Fruit fly (Drosophila melanogaster) whole organism, embryonic: ENCODE measurements around the gene CG12659.

Experiments used
- Abd-B ChIP-seq: fragments of 200-800 bp; sonication (Bioruptor generic); optimal IDR thresholded peaks from 2 replicates; lab custom pipeline; 2018; ENCODE audit warnings: missing biosample characterization, mild to moderate bottlenecking, missing genetic modification characterization, moderate library complexity
- CG10543 ChIP-seq: fragments of 200-800 bp; sonication (Bioruptor generic); optimal IDR thresholded peaks from 3 replicates; lab custom pipeline; 2017; ENCODE audit warnings: missing biosample characterization, mild to moderate bottlenecking, missing genetic modification characterization, moderate library complexity
- CG10654 ChIP-seq: fragments of 200-800 bp; sonication (Bioruptor generic); optimal IDR thresholded peaks from 2 replicates; lab custom pipeline; 2016; ENCODE audit warnings: missing biosample characterization, missing genetic modification characterization
- CG11456 ChIP-seq: fragments of 200-800 bp; sonication (Bioruptor generic); IDR thresholded peaks from 3 replicates; pipeline ENCODE4 v1.3.6; 2022; ENCODE audit warnings: missing biosample characterization, missing genetic modification characterization
- CG12769 ChIP-seq: fragments of 200-800 bp; sonication (Bioruptor generic); optimal IDR thresholded peaks from 2 replicates; lab custom pipeline; 2019; ENCODE audit warnings: missing biosample characterization, mild to moderate bottlenecking, missing genetic modification characterization, moderate library complexity
- CG12942 ChIP-seq: fragments of 200-800 bp; sonication (Bioruptor generic); optimal IDR thresholded peaks from 3 replicates; lab custom pipeline; 2016; ENCODE audit warnings: missing biosample characterization, missing genetic modification characterization
- CG15479 ChIP-seq: fragments of 200-800 bp; sonication (Bioruptor generic); optimal IDR thresholded peaks from 3 replicates; lab custom pipeline; 2019; ENCODE audit warnings: missing biosample characterization, mild to moderate bottlenecking, missing genetic modification characterization, moderate library complexity
- CG15601 ChIP-seq: fragments of 200-800 bp; sonication (Bioruptor generic); optimal IDR thresholded peaks from 3 replicates; lab custom pipeline; 2019; ENCODE audit warnings: missing biosample characterization, mild to moderate bottlenecking, missing genetic modification characterization, moderate library complexity
- CG18619 ChIP-seq: fragments of 200-800 bp; sonication (Bioruptor generic); optimal IDR thresholded peaks from 3 replicates; lab custom pipeline; 2017; ENCODE audit warnings: missing biosample characterization, mild to moderate bottlenecking, missing genetic modification characterization
- CG2678 ChIP-seq: fragments of 200-800 bp; sonication (Bioruptor generic); optimal IDR thresholded peaks from 3 replicates; lab custom pipeline; 2019; ENCODE audit warnings: missing biosample characterization, mild to moderate bottlenecking, missing genetic modification characterization, moderate library complexity
- CG30431 ChIP-seq: fragments of 200-800 bp; sonication (Bioruptor generic); optimal IDR thresholded peaks from 2 replicates; lab custom pipeline; 2017; ENCODE audit warnings: missing biosample characterization, missing genetic modification characterization
- CG3407 ChIP-seq: fragments of 200-800 bp; sonication (Bioruptor generic); optimal IDR thresholded peaks from 2 replicates; lab custom pipeline; 2018; ENCODE audit warnings: missing biosample characterization, mild to moderate bottlenecking, missing genetic modification characterization
- CG34376 ChIP-seq: fragments of 200-800 bp; sonication (Bioruptor generic); optimal IDR thresholded peaks from 2 replicates; lab custom pipeline; 2018; ENCODE audit warnings: missing biosample characterization, mild to moderate bottlenecking, missing genetic modification characterization
- CG9817 ChIP-seq: fragments of 200-800 bp; sonication (Bioruptor generic); optimal IDR thresholded peaks from 2 replicates; lab custom pipeline; 2018; ENCODE audit warnings: missing biosample characterization, mild to moderate bottlenecking, missing genetic modification characterization, moderate library complexity
- Camta ChIP-seq: fragments of 200-800 bp; sonication (Bioruptor generic); optimal IDR thresholded peaks from 2 replicates; lab custom pipeline; 2016; ENCODE audit warnings: missing biosample characterization, missing genetic modification characterization
- D19B ChIP-seq: fragments of 200-800 bp; sonication (Bioruptor generic); optimal IDR thresholded peaks from 2 replicates; lab custom pipeline; 2017; ENCODE audit warnings: missing biosample characterization, mild to moderate bottlenecking, missing genetic modification characterization
- Dip3 ChIP-seq: fragments of 200-800 bp; sonication (Bioruptor generic); optimal IDR thresholded peaks from 3 replicates; lab custom pipeline; 2016; ENCODE audit warnings: missing biosample characterization, missing genetic modification characterization
- Ets97D ChIP-seq: fragments of 200-800 bp; sonication (Bioruptor generic); optimal IDR thresholded peaks from 3 replicates; lab custom pipeline; 2016; ENCODE audit warnings: missing biosample characterization, missing genetic modification characterization
- Fer1 ChIP-seq: fragments of 200-800 bp; sonication (Bioruptor generic); optimal IDR thresholded peaks from 2 replicates; lab custom pipeline; 2017; ENCODE audit warnings: missing biosample characterization, mild to moderate bottlenecking, missing genetic modification characterization
- Jarid2 ChIP-seq: fragments of 200-800 bp; sonication (Bioruptor generic); optimal IDR thresholded peaks from 3 replicates; lab custom pipeline; 2017; ENCODE audit warnings: mild to moderate bottlenecking, missing biosample characterization, missing genetic modification reagents, missing genetic modification characterization
- Mrtf ChIP-seq: fragments of 200-800 bp; sonication (Bioruptor generic); IDR thresholded peaks from 3 replicates; pipeline ENCODE4 v1.3.6; 2022; ENCODE audit warnings: missing biosample characterization, missing genetic modification characterization
- Myb ChIP-seq: fragments of 200-800 bp; sonication (Bioruptor generic); optimal IDR thresholded peaks from 2 replicates; lab custom pipeline; 2016; ENCODE audit warnings: missing biosample characterization, missing genetic modification characterization
- Neu2 ChIP-seq: fragments of 200-800 bp; sonication (Bioruptor generic); optimal IDR thresholded peaks from 3 replicates; lab custom pipeline; 2016; ENCODE audit warnings: missing biosample characterization, missing genetic modification characterization, borderline replicate concordance
- Opbp ChIP-seq: fragments of 200-800 bp; sonication (Bioruptor generic); IDR thresholded peaks from 3 replicates; pipeline ENCODE4 v1.3.6; 2022; ENCODE audit warnings: missing biosample characterization, missing genetic modification characterization; ENCODE audit not compliant: partially characterized antibody
- Ptx1 ChIP-seq: fragments of 200-800 bp; sonication (Bioruptor generic); IDR thresholded peaks from 2 replicates; pipeline ENCODE4 v1.3.6; 2022; ENCODE audit warnings: missing biosample characterization, missing genetic modification characterization
- Sox102F ChIP-seq: fragments of 200-800 bp; sonication (Bioruptor generic); optimal IDR thresholded peaks from 2 replicates; lab custom pipeline; 2018; ENCODE audit warnings: missing biosample characterization, mild to moderate bottlenecking, missing genetic modification characterization, moderate library complexity
- Sry-δ ChIP-seq: fragments of 200-800 bp; sonication (Bioruptor generic); optimal IDR thresholded peaks from 2 replicates; lab custom pipeline; 2016; ENCODE audit warnings: missing biosample characterization, missing genetic modification characterization
- Tbp ChIP-seq: fragments of >200 bp; optimal IDR thresholded peaks from 2 replicates; lab custom pipeline; 2018; ENCODE audit warnings: missing biosample characterization, missing genetic modification characterization
- Vsx1 ChIP-seq: fragments of 200-800 bp; sonication (Bioruptor generic); optimal IDR thresholded peaks from 2 replicates; lab custom pipeline; 2017; ENCODE audit warnings: missing biosample characterization, mild to moderate bottlenecking, missing genetic modification characterization, missing genetic modification reagents
- al ChIP-seq: fragments of 200-800 bp; sonication (Bioruptor generic); IDR thresholded peaks from 2 replicates; pipeline ENCODE4 v1.3.6; 2022; ENCODE audit warnings: missing biosample characterization, missing genetic modification characterization
- bsh ChIP-seq, 2 experiments: fragments of 200-800 bp; sonication (Bioruptor generic); optimal IDR thresholded peaks; 2 replicates each; lab custom pipeline; 2017 to 2018; ENCODE audit warnings: mild to moderate bottlenecking in 2 of 2, missing biosample characterization in 2 of 2, missing genetic modification characterization in 2 of 2, moderate library complexity in 1 of 2
- cato ChIP-seq: fragments of 200-800 bp; sonication (Bioruptor generic); optimal IDR thresholded peaks from 2 replicates; lab custom pipeline; 2016; ENCODE audit warnings: missing biosample characterization, missing genetic modification characterization, borderline replicate concordance
- corto ChIP-seq: fragments of 200-800 bp; sonication (Bioruptor generic); optimal IDR thresholded peaks from 2 replicates; lab custom pipeline; 2016; ENCODE audit warnings: missing biosample characterization, mild to moderate bottlenecking, missing genetic modification characterization, moderate library complexity
- crc ChIP-seq: fragments of 200-800 bp; sonication (Bioruptor generic); optimal IDR thresholded peaks from 2 replicates; lab custom pipeline; 2016; ENCODE audit warnings: missing biosample characterization, missing genetic modification characterization
- gce ChIP-seq: fragments of 200-800 bp; sonication (Bioruptor generic); IDR thresholded peaks from 3 replicates; pipeline ENCODE4 v1.3.6; 2022; ENCODE audit warnings: missing biosample characterization, missing genetic modification characterization
- gt ChIP-seq: fragments of 200-800 bp; sonication (Bioruptor generic); IDR thresholded peaks from 2 replicates; pipeline ENCODE4 v1.3.6; 2022; ENCODE audit warnings: missing biosample characterization, missing genetic modification characterization
- hb ChIP-seq: fragments of 200-800 bp; sonication (Bioruptor generic); IDR thresholded peaks from 3 replicates; pipeline ENCODE4 v1.3.6; 2022; ENCODE audit warnings: missing biosample characterization, missing genetic modification characterization; ENCODE audit not compliant: partially characterized antibody
- jing ChIP-seq: fragments of 200-800 bp; sonication (Bioruptor generic); optimal IDR thresholded peaks from 2 replicates; lab custom pipeline; 2018; ENCODE audit warnings: missing biosample characterization, mild to moderate bottlenecking, missing genetic modification characterization
- lov ChIP-seq, 2 experiments: fragments of 200-800 bp in 1 of 2; fragments of >200 bp in 1 of 2; sonication (Bioruptor generic) in 1 of 2; IDR thresholded peaks in 1 of 2; optimal IDR thresholded peaks in 1 of 2; 2 replicates in 1 of 2; 3 replicates in 1 of 2; pipeline versions ENCODE4 v1.3.6 to Lab custom; 2017 to 2022; ENCODE audit warnings: missing biosample characterization in 1 of 2, missing genetic modification characterization in 1 of 2
- nau ChIP-seq: fragments of 200-800 bp; sonication (Bioruptor generic); optimal IDR thresholded peaks from 3 replicates; lab custom pipeline; 2017; ENCODE audit warnings: missing biosample characterization, mild to moderate bottlenecking, missing genetic modification characterization, missing genetic modification reagents
- peb ChIP-seq: fragments of 200-800 bp; sonication (Bioruptor generic); IDR thresholded peaks from 2 replicates; pipeline ENCODE4 v1.3.6; 2022; ENCODE audit warnings: missing biosample characterization, missing genetic modification characterization
- pita ChIP-seq: fragments of 200-800 bp; sonication (Bioruptor generic); optimal IDR thresholded peaks from 2 replicates; lab custom pipeline; 2017; ENCODE audit warnings: missing biosample characterization, mild to moderate bottlenecking, missing genetic modification characterization
- psq ChIP-seq: fragments of 200-800 bp; sonication (Bioruptor generic); optimal IDR thresholded peaks from 2 replicates; lab custom pipeline; 2017; ENCODE audit warnings: missing biosample characterization, missing genetic modification characterization
- sens-2 ChIP-seq: fragments of 200-800 bp; sonication (Bioruptor generic); IDR thresholded peaks from 2 replicates; pipeline ENCODE4 v1.3.6; 2022; ENCODE audit warnings: missing biosample characterization, missing genetic modification characterization
- seq ChIP-seq: fragments of 200-800 bp; sonication (Bioruptor generic); IDR thresholded peaks from 2 replicates; pipeline ENCODE4 v1.3.6; 2022; ENCODE audit warnings: missing biosample characterization, missing genetic modification characterization
- so ChIP-seq: fragments of 200-800 bp; sonication (Bioruptor generic); IDR thresholded peaks from 3 replicates; pipeline ENCODE4 v1.3.6; 2022; ENCODE audit warnings: missing biosample characterization, missing genetic modification characterization
- ssp ChIP-seq: fragments of 200-800 bp; sonication (Bioruptor generic); IDR thresholded peaks from 2 replicates; pipeline ENCODE4 v1.3.6; 2022; ENCODE audit warnings: missing biosample characterization, missing genetic modification characterization
- usp ChIP-seq: fragments of >200 bp; optimal IDR thresholded peaks from 2 replicates; lab custom pipeline; 2017; ENCODE audit warnings: missing biosample characterization, missing genetic modification characterization

CG12659 gene

DNA sequence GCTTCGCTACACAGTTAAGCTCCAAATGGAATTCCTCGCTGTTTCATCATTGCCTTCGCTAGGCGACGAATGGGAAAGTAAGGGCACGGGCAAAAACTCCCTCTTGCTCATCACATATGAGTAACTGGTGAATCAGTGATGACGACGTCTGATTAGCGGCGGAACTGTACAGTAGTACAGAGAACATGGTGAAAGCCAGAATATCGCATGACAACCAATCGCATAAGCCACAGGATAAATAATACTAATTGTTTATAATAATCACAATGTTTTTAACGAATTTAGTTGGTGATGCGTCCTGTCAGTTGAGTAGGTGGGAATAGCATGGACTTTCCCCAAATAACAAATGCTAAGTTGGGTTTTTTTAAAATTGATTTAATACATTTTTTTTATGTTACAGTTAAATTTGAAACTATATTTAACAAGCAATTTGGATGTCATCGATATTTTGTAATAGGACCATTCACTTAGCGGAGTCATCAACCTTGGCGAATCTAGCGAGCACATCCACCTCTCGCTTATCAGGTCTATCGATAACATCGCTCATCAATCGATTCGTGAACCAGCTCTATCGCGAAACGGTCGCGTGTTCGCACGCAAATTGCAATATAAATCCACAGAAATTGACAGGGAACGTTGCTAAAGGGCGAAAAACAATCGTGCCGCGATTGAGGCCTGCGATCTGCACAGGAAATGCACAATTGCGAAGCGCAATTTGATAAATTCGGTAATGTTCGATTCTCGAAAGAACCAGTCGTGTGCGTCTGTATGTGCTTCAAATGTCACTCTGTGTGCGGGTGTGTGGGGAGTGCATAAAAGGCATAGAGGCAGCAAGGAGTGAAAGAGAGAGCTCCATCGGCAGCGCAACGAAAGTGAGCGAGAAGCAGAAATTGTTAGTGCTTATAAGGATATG lies 31.2 kb downstream of the CG12659 start, which contains the start of the genes CG12112 and Trf4-1 (continued):
- TF ChIP-seq CG12769 (tag; lab: Kevin White, UChicago): no peak
- peak; percentile 45 for TF ChIP-seq Abd-B (GFP tag; lab: Kevin White, UChicago)
- no peak for TF ChIP-seq Vsx1 (GFP tag; lab: Kevin White, UChicago)
- TF ChIP-seq lov (optimal IDR thresholded peaks at IDR 0.05; lab: Kevin White, UChicago): no peak
- TF ChIP-seq lov (GFP tag; IDR thresholded peaks at IDR 0.05; lab: Robert Waterston, UW): no peak
- TF ChIP-seq al: no peak
- TF ChIP-seq pita (GFP tag; lab: Kevin White, UChicago): peak; percentile 80
- no peak for TF ChIP-seq gt (GFP tag; lab: Robert Waterston, UW)
- TF ChIP-seq CG9817: peak; percentile 5
- no peak for TF ChIP-seq usp (GFP tag; lab: Kevin White, UChicago)
- no peak for TF ChIP-seq Jarid2 (GFP tag; lab: Kevin White, UChicago)
- TF ChIP-seq Mrtf (GFP tag; lab: Robert Waterston, UW): no peak
- peak; percentile 31 for TF ChIP-seq psq
- peak; percentile 46 for TF ChIP-seq CG15601 (tag; lab: Kevin White, UChicago)
- no peak for TF ChIP-seq crc (GFP tag; lab: Kevin White, UChicago)
- no peak for TF ChIP-seq CG18619 (GFP tag; lab: Kevin White, UChicago)
- no peak for TF ChIP-seq gce (GFP tag; lab: Robert Waterston, UW)
- no peak for TF ChIP-seq ssp (GFP tag; lab: Robert Waterston, UW)
- peak; percentile 68; the same call in 1 of the 3 replicates for TF ChIP-seq hb (GFP tag; lab: Robert Waterston, UW)
- TF ChIP-seq CG30431: no peak
- TF ChIP-seq Sox102F (GFP tag; lab: Kevin White, UChicago): no peak
- TF ChIP-seq Fer1: no peak
- peak; percentile 88 for TF ChIP-seq Myb
- TF ChIP-seq nau (GFP tag; lab: Kevin White, UChicago): no peak
- TF ChIP-seq cato (GFP tag; lab: Kevin White, UChicago): no peak
- TF ChIP-seq Opbp (GFP tag; lab: Robert Waterston, UW): peak; percentile 78
- no peak for TF ChIP-seq Dip3 (GFP tag; lab: Kevin White, UChicago)
- no peak for TF ChIP-seq D19B (GFP tag; lab: Kevin White, UChicago)
- TF ChIP-seq CG10543: peak; percentile 35
- no peak for TF ChIP-seq jing (GFP tag; lab: Kevin White, UChicago)
- TF ChIP-seq bsh (GFP tag; optimal IDR thresholded peaks at IDR 0.05; lab: Kevin White, UChicago): no peak
- TF ChIP-seq corto (GFP tag; lab: Kevin White, UChicago): no peak
- TF ChIP-seq peb (GFP tag; lab: Robert Waterston, UW): no peak
- TF ChIP-seq seq (GFP tag; lab: Robert Waterston, UW): no peak
- TF ChIP-seq Tbp: no peak
- peak; percentile 91 for TF ChIP-seq Sry-δ (GFP tag; lab: Kevin White, UChicago)
- peak; percentile 57 for TF ChIP-seq Ets97D (GFP tag; lab: Kevin White, UChicago)
- no peak for TF ChIP-seq CG11456 (GFP tag; lab: Robert Waterston, UW)
- no peak for TF ChIP-seq Neu2
- no peak for TF ChIP-seq CG12942 (GFP tag; lab: Kevin White, UChicago)
- TF ChIP-seq so (GFP tag; lab: Robert Waterston, UW): no peak
- TF ChIP-seq CG2678: no peak
- TF ChIP-seq Camta (GFP tag; lab: Kevin White, UChicago): no peak
- peak; percentile 91 for TF ChIP-seq CG15479 (GFP tag; lab: Kevin White, UChicago)
- TF ChIP-seq CG34376 (GFP tag; lab: Kevin White, UChicago): no peak
- no peak for TF ChIP-seq CG3407
- TF ChIP-seq Ptx1: no peak
- TF ChIP-seq CG10654 (GFP tag; lab: Kevin White, UChicago): no peak
- no peak for TF ChIP-seq sens-2 (GFP tag; lab: Robert Waterston, UW)
